Fruit fly (Drosophila melanogaster): ENCODE data around the gene Pdk1.

DNA sequence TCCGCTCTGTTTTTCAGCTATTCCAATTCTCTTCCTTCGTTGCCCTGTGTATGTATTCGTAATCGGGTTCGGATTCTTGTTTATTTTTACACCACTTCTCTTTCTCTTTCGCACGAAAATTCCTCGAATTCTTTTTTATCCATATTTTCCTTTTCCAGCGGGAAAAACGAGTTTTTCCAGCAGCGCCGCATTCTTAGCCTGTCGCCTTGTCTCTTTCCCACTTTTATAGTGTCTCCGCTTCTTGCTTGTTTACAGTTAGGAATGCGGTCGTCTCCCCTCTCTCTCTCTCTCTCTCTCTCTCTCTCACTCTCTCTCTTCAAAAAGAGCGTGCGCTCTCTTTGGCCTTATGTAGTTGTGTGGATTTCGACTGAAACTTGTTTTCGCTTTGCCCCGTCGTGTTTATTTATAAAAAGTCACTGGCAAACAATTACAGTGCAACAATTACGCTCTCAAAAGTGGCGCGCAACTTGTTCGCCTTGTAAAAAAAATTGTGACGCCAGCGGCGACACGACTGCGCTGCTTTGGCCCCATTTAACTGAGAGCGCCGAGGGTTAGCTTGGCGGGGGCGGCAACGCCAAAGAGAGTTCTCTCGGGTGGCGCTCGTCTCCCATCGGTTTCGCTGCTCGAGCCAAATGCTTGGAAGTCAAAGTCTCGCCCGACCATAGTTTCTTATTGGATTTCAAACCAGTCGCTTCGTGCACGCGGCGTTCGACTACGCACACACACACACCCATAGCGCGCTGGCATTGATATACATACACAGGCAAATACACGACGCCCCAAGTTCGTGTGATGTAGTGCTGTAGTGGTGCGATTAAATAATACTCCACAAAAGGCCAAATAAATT lies 2.1 kb downstream of the Pdk1 start:
- TF ChIP-seq CG11696 (GFP tag; IDR thresholded peaks at IDR 0.05), result no peak
- no peak for TF ChIP-seq sisA (GFP tag; IDR thresholded peaks at IDR 0.05)
- peak; percentile 75 for TF ChIP-seq CG13296 (GFP tag; optimal IDR thresholded peaks at IDR 0.05)
- TF ChIP-seq toy (GFP tag; IDR thresholded peaks at IDR 0.05), result no peak
- TF ChIP-seq sna (GFP tag; IDR thresholded peaks at IDR 0.05; ENCODE audit: partially characterized antibody), result peak; percentile 28; the same call in 1 of the 2 replicates
- no peak for TF ChIP-seq Dfd (GFP tag; optimal IDR thresholded peaks at IDR 0.05)
- TF ChIP-seq kni (GFP tag; optimal IDR thresholded peaks at IDR 0.05), result peak; percentile 97
- TF ChIP-seq aop (GFP tag; IDR thresholded peaks at IDR 0.05), result no peak
- no peak for TF ChIP-seq usp (GFP tag; optimal IDR thresholded peaks at IDR 0.05)

All from whole organism, embryonic.